Worm (Caenorhabditis elegans) whole organism, L3 larva: ENCODE measurements around the gene F02E8.4.

Source experiments
- R02D3.7 ChIP-seq: fragments of 150-350 bp; optimal IDR thresholded peaks from 2 replicates; lab custom pipeline; 2014; ENCODE audit warnings: missing biosample characterization, missing genetic modification characterization
- aly-2 ChIP-seq: fragments of 150-350 bp; optimal IDR thresholded peaks from 2 replicates; lab custom pipeline; 2014; ENCODE audit warnings: missing biosample characterization, missing genetic modification characterization
- daf-12 ChIP-seq: fragments of 150-350 bp; optimal IDR thresholded peaks from 2 replicates; lab custom pipeline; 2014; ENCODE audit warnings: missing biosample characterization, missing genetic modification reagents, missing genetic modification characterization
- lin-39 ChIP-seq: fragments of 150-350 bp; optimal IDR thresholded peaks from 2 replicates; lab custom pipeline; 2018; ENCODE audit warnings: missing biosample characterization, missing genetic modification reagents, missing genetic modification characterization
- mdl-1 ChIP-seq: fragments of 150-350 bp; optimal IDR thresholded peaks from 2 replicates; lab custom pipeline; 2014; ENCODE audit warnings: missing biosample characterization, missing genetic modification characterization
- nhr-43 ChIP-seq: sonication (generic microtip); optimal IDR thresholded peaks from 2 replicates; lab custom pipeline; 2016; ENCODE audit warnings: mild to moderate bottlenecking, missing genetic modification characterization, missing compliant biosample characterization; ENCODE audit not compliant: poor library complexity, severe bottlenecking
- nhr-77 ChIP-seq: fragments of 150-350 bp; optimal IDR thresholded peaks from 2 replicates; lab custom pipeline; 2014; ENCODE audit warnings: missing biosample characterization, missing genetic modification characterization
- pqm-1 ChIP-seq: fragments of 150-350 bp; optimal IDR thresholded peaks from 2 replicates; lab custom pipeline; 2017; ENCODE audit warnings: missing biosample characterization, missing genetic modification characterization, inconsistent platforms
- unc-62 ChIP-seq: fragments of 150-350 bp; sonication (generic microtip); optimal IDR thresholded peaks from 4 replicates; lab custom pipeline; 2014; ENCODE audit warnings: missing biosample characterization, missing genetic modification reagents, missing genetic modification characterization
- ztf-4 ChIP-seq: fragments of 150-350 bp; optimal IDR thresholded peaks from 2 replicates; lab custom pipeline; 2014; ENCODE audit warnings: missing biosample characterization, missing genetic modification characterization

- TF ChIP-seq pqm-1 = no peak
- TF ChIP-seq nhr-77 (tag; lab: Kevin White, UChicago) = no peak
- TF ChIP-seq nhr-43 = no peak
- no peak for TF ChIP-seq lin-39 (tag; lab: Kevin White, UChicago)
- TF ChIP-seq unc-62 (GFP tag; lab: Kevin White, UChicago) = no peak
- no peak for TF ChIP-seq aly-2
- TF ChIP-seq R02D3.7 (tag; lab: Kevin White, UChicago) = no peak
- TF ChIP-seq mdl-1 (tag; lab: Kevin White, UChicago) = no peak
- TF ChIP-seq ztf-4 = no peak
- TF ChIP-seq daf-12 (tag; lab: Kevin White, UChicago) = no peak
These were observed 10.4 kb downstream of the F02E8.4 start for ce11 chrX:4464367-4464766.
